Worm (Caenorhabditis elegans) whole organism, L2 larva: ENCODE measurements around the gene twk-3.

Experiments
- F13H6.1 ChIP-seq: sonication (generic microtip); optimal IDR thresholded peaks from 2 replicates; lab custom pipeline; 2016; ENCODE audit warnings: missing genetic modification characterization, missing compliant biosample characterization
- R02D3.7 ChIP-seq: fragments of 150-350 bp; optimal IDR thresholded peaks from 2 replicates; lab custom pipeline; 2014; ENCODE audit warnings: missing biosample characterization, missing genetic modification characterization
- ZK546.5 ChIP-seq: sonication (generic microtip); optimal IDR thresholded peaks from 2 replicates; lab custom pipeline; 2017; ENCODE audit warnings: missing biosample characterization, missing genetic modification characterization
- alr-1 ChIP-seq: fragments of 150-350 bp; optimal IDR thresholded peaks from 2 replicates; lab custom pipeline; 2014; ENCODE audit warnings: missing biosample characterization, missing genetic modification characterization
- blmp-1 ChIP-seq: sonication (generic microtip); optimal IDR thresholded peaks from 2 replicates; lab custom pipeline; 2017; ENCODE audit warnings: missing genetic modification characterization, mild to moderate bottlenecking, missing compliant biosample characterization, antibody characterized with exemption, moderate library complexity; ENCODE audit not compliant: insufficient read depth
- ceh-16 ChIP-seq: fragments of 150-350 bp; optimal IDR thresholded peaks from 2 replicates; lab custom pipeline; 2014; ENCODE audit warnings: missing biosample characterization, missing genetic modification characterization
- ceh-82 ChIP-seq: fragments of 150-350 bp; optimal IDR thresholded peaks from 2 replicates; lab custom pipeline; 2014; ENCODE audit warnings: missing biosample characterization, missing genetic modification characterization
- elt-1 ChIP-seq: fragments of 150-350 bp; optimal IDR thresholded peaks from 2 replicates; lab custom pipeline; 2014; ENCODE audit warnings: missing biosample characterization, missing genetic modification characterization
- fos-1 ChIP-seq: fragments of 150-350 bp; optimal IDR thresholded peaks from 2 replicates; lab custom pipeline; 2014; ENCODE audit warnings: missing biosample characterization, missing genetic modification characterization
- gmeb-1 ChIP-seq: fragments of 150-350 bp; optimal IDR thresholded peaks from 2 replicates; lab custom pipeline; 2014; ENCODE audit warnings: missing biosample characterization, missing genetic modification characterization
- lin-11 ChIP-seq: fragments of 150-350 bp; sonication (generic microtip); optimal IDR thresholded peaks from 2 replicates; lab custom pipeline; 2014; ENCODE audit warnings: missing biosample characterization, missing genetic modification characterization, inconsistent platforms, mixed read lengths
- lin-13 ChIP-seq: fragments of 150-350 bp; optimal IDR thresholded peaks from 2 replicates; lab custom pipeline; 2014; ENCODE audit warnings: missing biosample characterization, missing genetic modification reagents, missing genetic modification characterization
- lin-39 ChIP-seq: fragments of 150-350 bp; optimal IDR thresholded peaks from 2 replicates; lab custom pipeline; 2014; ENCODE audit warnings: missing biosample characterization, missing genetic modification reagents, missing genetic modification characterization
- lsy-2 ChIP-seq, 2 experiments: fragments of 150-350 bp in 1 of 2; sonication (generic microtip) in 1 of 2; optimal IDR thresholded peaks; 2 replicates each; lab custom pipeline; 2014 to 2017; ENCODE audit warnings: missing biosample characterization in 2 of 2, missing genetic modification characterization in 2 of 2
- mdl-1 ChIP-seq, 2 experiments: fragments of 150-350 bp in 1 of 2; sonication (generic microtip) in 1 of 2; optimal IDR thresholded peaks; 2 replicates each; lab custom pipeline; 2017; ENCODE audit warnings: missing biosample characterization in 2 of 2, missing genetic modification characterization in 2 of 2
- nhr-10 ChIP-seq: sonication (generic microtip); optimal IDR thresholded peaks from 2 replicates; lab custom pipeline; 2017; ENCODE audit warnings: missing biosample characterization, missing genetic modification characterization
- nhr-11 ChIP-seq: fragments of 150-350 bp; optimal IDR thresholded peaks from 2 replicates; lab custom pipeline; 2014; ENCODE audit warnings: missing biosample characterization, missing genetic modification characterization
- nhr-12 ChIP-seq: fragments of 150-350 bp; optimal IDR thresholded peaks from 2 replicates; lab custom pipeline; 2014; ENCODE audit warnings: missing biosample characterization, missing genetic modification characterization
- nhr-129 ChIP-seq: fragments of 150-350 bp; optimal IDR thresholded peaks from 2 replicates; lab custom pipeline; 2014; ENCODE audit warnings: missing biosample characterization, missing genetic modification characterization
- nhr-23 ChIP-seq: fragments of 150-350 bp; optimal IDR thresholded peaks from 2 replicates; lab custom pipeline; 2014; ENCODE audit warnings: missing biosample characterization, missing genetic modification reagents, missing genetic modification characterization
- nhr-237 ChIP-seq: fragments of 150-350 bp; optimal IDR thresholded peaks from 2 replicates; lab custom pipeline; 2014; ENCODE audit warnings: missing biosample characterization, missing genetic modification characterization
- nhr-25 ChIP-seq: fragments of 150-350 bp; sonication (generic microtip); optimal IDR thresholded peaks from 3 replicates; lab custom pipeline; 2014; ENCODE audit warnings: missing biosample characterization, missing genetic modification characterization
- nhr-6 ChIP-seq: fragments of 150-350 bp; optimal IDR thresholded peaks from 2 replicates; lab custom pipeline; 2014; ENCODE audit warnings: missing biosample characterization, missing genetic modification characterization
- nhr-77 ChIP-seq: fragments of 150-350 bp; optimal IDR thresholded peaks from 2 replicates; lab custom pipeline; 2014; ENCODE audit warnings: missing biosample characterization, missing genetic modification characterization
- sem-4 ChIP-seq: fragments of 150-350 bp; optimal IDR thresholded peaks from 2 replicates; lab custom pipeline; 2014; ENCODE audit warnings: missing biosample characterization, missing genetic modification reagents, missing genetic modification characterization
- skn-1 ChIP-seq: sonication (generic microtip); optimal IDR thresholded peaks from 2 replicates; lab custom pipeline; 2017; ENCODE audit warnings: missing biosample characterization, missing genetic modification characterization
- sma-3 ChIP-seq: sonication (generic microtip); optimal IDR thresholded peaks from 2 replicates; lab custom pipeline; 2016; ENCODE audit warnings: missing genetic modification reagents, missing genetic modification characterization, missing compliant biosample characterization
- sma-9 ChIP-seq, 2 experiments: fragments of 150-350 bp in 1 of 2; sonication (generic microtip) in 1 of 2; optimal IDR thresholded peaks; 2 replicates each; lab custom pipeline; 2014 to 2016; ENCODE audit warnings: missing genetic modification characterization in 2 of 2, mild to moderate bottlenecking in 1 of 2, missing biosample characterization in 1 of 2, missing compliant biosample characterization in 1 of 2, missing genetic modification reagents in 1 of 2, moderate library complexity in 1 of 2
- snpc-4 ChIP-seq: fragments of 150-350 bp; optimal IDR thresholded peaks from 2 replicates; lab custom pipeline; 2014; ENCODE audit warnings: missing biosample characterization, missing genetic modification characterization
- unc-55 ChIP-seq: fragments of 150-350 bp; sonication (generic microtip); optimal IDR thresholded peaks from 3 replicates; lab custom pipeline; 2014; ENCODE audit warnings: missing biosample characterization, missing genetic modification reagents, missing genetic modification characterization
- unc-62 ChIP-seq: fragments of 150-350 bp; optimal IDR thresholded peaks from 2 replicates; lab custom pipeline; 2014; ENCODE audit warnings: missing biosample characterization, missing genetic modification reagents, missing genetic modification characterization
- zag-1 ChIP-seq: fragments of 150-350 bp; optimal IDR thresholded peaks from 2 replicates; lab custom pipeline; 2014; ENCODE audit warnings: missing biosample characterization, missing genetic modification characterization

twk-3 gene

ce11 chrII:8209476-8209875 is 3.1 kb downstream of the twk-3 start, which contains the start of gene M110.8:
M110.8 (minus strand) TSS chrII:8209576.
- TF ChIP-seq F13H6.1 (tag; lab: Kevin White, UChicago) (no peak), nhr-129 (tag; lab: Kevin White, UChicago) (no peak), nhr-12 (tag; lab: Kevin White, UChicago) (no peak), zag-1 (tag; lab: Kevin White, UChicago) (no peak), nhr-25 (tag; lab: Kevin White, UChicago) (no peak)

- TF ChIP-seq lsy-2 (tag; optimal IDR thresholded peaks at IDR 0.05; lab: Kevin White, UChicago): no peak
- peak; percentile 70 for TF ChIP-seq skn-1 (tag; lab: Kevin White, UChicago)
- TF ChIP-seq fos-1 (tag; lab: Kevin White, UChicago): peak; percentile 40
- TF ChIP-seq nhr-77: no peak
- no peak for TF ChIP-seq nhr-25 (tag; lab: Kevin White, UChicago)
- TF ChIP-seq, all 48 proteins: peak for 2
These were observed 7.0 kb downstream of the twk-3 start for ce11 chrII:8205612-8206011.

- TF ChIP-seq unc-62 (GFP tag; lab: Kevin White, UChicago) (no peak), sma-9 (GFP tag; optimal IDR thresholded peaks at IDR 0.05; lab: Kevin White, UChicago) (no peak), sma-9 (tag; optimal IDR thresholded peaks at IDR 0.05; lab: Kevin White, UChicago) (no peak), nhr-12 (tag; lab: Kevin White, UChicago) (no peak), nhr-11 (tag; lab: Kevin White, UChicago) (no peak)
These were observed 8.5 kb downstream of the twk-3 start, which contains the start of gene col-76 for ce11 chrII:8204039-8204438. col-76 (plus strand) TSS chrII:8204339.

ce11 chrII:8199803-8200202 is 12.8 kb downstream of the twk-3 start:
- TF ChIP-seq lin-11 (tag; lab: Kevin White, UChicago) (no peak), blmp-1 (tag; lab: Kevin White, UChicago) (peak; percentile 88)
- TF ChIP-seq, all 48 proteins: peak for 1

ce11 chrII:8198503-8198902 is 14.1 kb downstream of the twk-3 start, which contains the start of gene qua-1:
qua-1 (plus strand) TSS chrII:8198803.
- no peak for TF ChIP-seq mdl-1 (tag; optimal IDR thresholded peaks at IDR 0.05; lab: Kevin White, UChicago)
- TF ChIP-seq lin-39: no peak
- TF ChIP-seq gmeb-1 (tag; lab: Kevin White, UChicago): no peak
- no peak for TF ChIP-seq unc-55 (GFP tag; lab: Kevin White, UChicago)
- no peak for TF ChIP-seq nhr-12 (tag; lab: Kevin White, UChicago)

ce11 chrII:8193922-8194321 is 18.7 kb downstream of the twk-3 start:
- no peak for TF ChIP-seq sem-4 (tag; lab: Kevin White, UChicago)
- TF ChIP-seq ceh-82 (tag; lab: Kevin White, UChicago): no peak
- TF ChIP-seq nhr-6 (tag; lab: Kevin White, UChicago): no peak
- TF ChIP-seq elt-1 (tag; lab: Kevin White, UChicago): no peak
- TF ChIP-seq lsy-2 (tag; optimal IDR thresholded peaks at IDR 0.05; lab: Kevin White, UChicago): no peak
- no peak for TF ChIP-seq nhr-11 (tag; lab: Kevin White, UChicago)
- TF ChIP-seq F13H6.1 (tag; lab: Kevin White, UChicago): no peak
- no peak for TF ChIP-seq nhr-237 (tag; lab: Kevin White, UChicago)
- no peak for TF ChIP-seq nhr-10
- no peak for TF ChIP-seq unc-55 (GFP tag; lab: Kevin White, UChicago)
- TF ChIP-seq sma-3 (GFP tag; lab: Kevin White, UChicago): no peak

ce11 chrII:8193126-8193525 is 19.5 kb downstream of the twk-3 start, which contains the start of gene T05C12.9:
T05C12.9 (minus strand) TSS chrII:8193226.
- TF ChIP-seq snpc-4 (tag; lab: Kevin White, UChicago) (no peak), lin-13 (GFP tag; lab: Kevin White, UChicago) (no peak), unc-55 (GFP tag; lab: Kevin White, UChicago) (no peak), sma-9 (GFP tag; optimal IDR thresholded peaks at IDR 0.05; lab: Kevin White, UChicago) (no peak), sma-9 (tag; optimal IDR thresholded peaks at IDR 0.05; lab: Kevin White, UChicago) (no peak), R02D3.7 (no peak), ceh-82 (tag; lab: Kevin White, UChicago) (no peak), alr-1 (tag; lab: Kevin White, UChicago) (no peak), nhr-23 (tag; lab: Kevin White, UChicago) (no peak), lsy-2 (tag; optimal IDR thresholded peaks at IDR 0.05; lab: Kevin White, UChicago) (no peak), nhr-237 (tag; lab: Kevin White, UChicago) (no peak), ZK546.5 (tag; lab: Kevin White, UChicago) (no peak), ceh-16 (tag; lab: Kevin White, UChicago) (no peak)
